Fruit fly (Drosophila melanogaster) whole organism, embryonic: ENCODE data around the gene Nsun5.

Source experiments
- CG10209 ChIP-seq: fragments of 200-800 bp; sonication (Bioruptor generic); optimal IDR thresholded peaks from 3 replicates; lab custom pipeline; 2017; ENCODE audit warnings: missing biosample characterization, mild to moderate bottlenecking, missing genetic modification characterization, missing genetic modification reagents
- CG12104 ChIP-seq: fragments of 200-800 bp; sonication (Bioruptor generic); optimal IDR thresholded peaks from 3 replicates; lab custom pipeline; 2016; ENCODE audit warnings: missing biosample characterization, missing genetic modification characterization
- CG13287 ChIP-seq: fragments of 200-800 bp; sonication (Bioruptor generic); IDR thresholded peaks from 2 replicates; pipeline ENCODE4 v1.3.6; 2022; ENCODE audit warnings: missing biosample characterization, missing genetic modification characterization; ENCODE audit not compliant: partially characterized antibody
- CG13424 ChIP-seq: fragments of 200-800 bp; sonication (Bioruptor generic); optimal IDR thresholded peaks from 2 replicates; lab custom pipeline; 2019; ENCODE audit warnings: missing biosample characterization, mild to moderate bottlenecking, missing genetic modification characterization, moderate library complexity
- CG14014 ChIP-seq: fragments of 200-800 bp; sonication (Bioruptor generic); IDR thresholded peaks from 2 replicates; pipeline ENCODE4 v1.3.6; 2022; ENCODE audit warnings: missing biosample characterization, missing genetic modification characterization
- CG15011 ChIP-seq: fragments of 200-800 bp; sonication (Bioruptor generic); optimal IDR thresholded peaks from 3 replicates; lab custom pipeline; 2018; ENCODE audit warnings: missing biosample characterization, mild to moderate bottlenecking, missing genetic modification characterization
- CG15601 ChIP-seq: fragments of 200-800 bp; sonication (Bioruptor generic); optimal IDR thresholded peaks from 3 replicates; lab custom pipeline; 2019; ENCODE audit warnings: missing biosample characterization, mild to moderate bottlenecking, missing genetic modification characterization, moderate library complexity
- CG2116 ChIP-seq: fragments of 200-800 bp; sonication (Bioruptor generic); optimal IDR thresholded peaks from 3 replicates; lab custom pipeline; 2018; ENCODE audit warnings: missing biosample characterization, mild to moderate bottlenecking, missing genetic modification characterization
- CG2712 ChIP-seq: fragments of 200-800 bp; optimal IDR thresholded peaks from 3 replicates; lab custom pipeline; 2019; ENCODE audit warnings: missing biosample characterization, mild to moderate bottlenecking, missing genetic modification characterization, moderate library complexity
- CG2875 ChIP-seq: fragments of 200-800 bp; sonication (Bioruptor generic); optimal IDR thresholded peaks from 2 replicates; lab custom pipeline; 2017; ENCODE audit warnings: missing biosample characterization, mild to moderate bottlenecking, missing genetic modification characterization, missing genetic modification reagents
- CG31441 ChIP-seq: fragments of 200-800 bp; sonication (Bioruptor generic); IDR thresholded peaks from 2 replicates; pipeline ENCODE4 v1.3.6; 2022; ENCODE audit warnings: missing biosample characterization, missing genetic modification characterization
- CG5180 ChIP-seq: fragments of 200-800 bp; sonication (Bioruptor generic); optimal IDR thresholded peaks from 3 replicates; lab custom pipeline; 2017; ENCODE audit warnings: missing biosample characterization, missing genetic modification characterization, mild to moderate bottlenecking, moderate library complexity, missing genetic modification reagents
- CG7987 ChIP-seq: fragments of 200-800 bp; sonication (Bioruptor generic); optimal IDR thresholded peaks from 2 replicates; lab custom pipeline; 2018; ENCODE audit warnings: missing biosample characterization, mild to moderate bottlenecking, missing genetic modification characterization, moderate library complexity
- CG8388 ChIP-seq: fragments of 200-800 bp; sonication (Bioruptor generic); optimal IDR thresholded peaks from 2 replicates; lab custom pipeline; 2019; ENCODE audit warnings: missing biosample characterization, mild to moderate bottlenecking, missing genetic modification characterization, moderate library complexity
- Camta ChIP-seq: fragments of 200-800 bp; sonication (Bioruptor generic); optimal IDR thresholded peaks from 2 replicates; lab custom pipeline; 2016; ENCODE audit warnings: missing biosample characterization, missing genetic modification characterization
- Doc2 ChIP-seq: fragments of 200-800 bp; sonication (Bioruptor generic); IDR thresholded peaks from 2 replicates; pipeline ENCODE4 v1.3.6; 2022; ENCODE audit warnings: missing biosample characterization, missing genetic modification characterization
- Doc3 ChIP-seq: fragments of 200-800 bp; sonication (Bioruptor generic); IDR thresholded peaks from 3 replicates; pipeline ENCODE4 v1.3.6; 2022; ENCODE audit warnings: missing biosample characterization, missing genetic modification characterization; ENCODE audit not compliant: partially characterized antibody
- Drgx ChIP-seq: fragments of 200-800 bp; sonication (Bioruptor generic); IDR thresholded peaks from 2 replicates; pipeline ENCODE4 v1.3.6; 2022; ENCODE audit warnings: missing biosample characterization, missing genetic modification characterization
- HLH54F ChIP-seq: fragments of 200-800 bp; sonication (Bioruptor generic); optimal IDR thresholded peaks from 3 replicates; lab custom pipeline; 2016; ENCODE audit warnings: missing biosample characterization, missing genetic modification characterization
- Kr ChIP-seq: fragments of 200-800 bp; sonication (Bioruptor generic); optimal IDR thresholded peaks from 2 replicates; lab custom pipeline; 2017; ENCODE audit warnings: missing biosample characterization, mild to moderate bottlenecking, missing genetic modification characterization
- Myb ChIP-seq: fragments of 200-800 bp; sonication (Bioruptor generic); optimal IDR thresholded peaks from 2 replicates; lab custom pipeline; 2016; ENCODE audit warnings: missing biosample characterization, missing genetic modification characterization
- Nf-YB ChIP-seq: fragments of 200-800 bp; sonication (Bioruptor generic); optimal IDR thresholded peaks from 3 replicates; lab custom pipeline; 2019; ENCODE audit warnings: missing biosample characterization, mild to moderate bottlenecking, missing genetic modification characterization, moderate library complexity
- Oli ChIP-seq: fragments of 200-800 bp; sonication (Bioruptor generic); optimal IDR thresholded peaks from 2 replicates; lab custom pipeline; 2018; ENCODE audit warnings: missing biosample characterization, mild to moderate bottlenecking, missing genetic modification characterization, moderate library complexity
- PHDP ChIP-seq: fragments of 200-800 bp; sonication (Bioruptor generic); optimal IDR thresholded peaks from 3 replicates; lab custom pipeline; 2018; ENCODE audit warnings: missing biosample characterization, mild to moderate bottlenecking, missing genetic modification characterization, moderate library complexity
- Poxn ChIP-seq: fragments of 200-800 bp; sonication (Bioruptor generic); IDR thresholded peaks from 2 replicates; pipeline ENCODE4 v1.3.6; 2022; ENCODE audit warnings: missing biosample characterization, missing genetic modification characterization
- Sox102F ChIP-seq: fragments of 200-800 bp; sonication (Bioruptor generic); optimal IDR thresholded peaks from 2 replicates; lab custom pipeline; 2018; ENCODE audit warnings: missing biosample characterization, mild to moderate bottlenecking, missing genetic modification characterization, moderate library complexity
- ap ChIP-seq: fragments of 200-800 bp; sonication (Bioruptor generic); IDR thresholded peaks from 2 replicates; pipeline ENCODE4 v1.3.6; 2022; ENCODE audit warnings: missing biosample characterization, missing genetic modification characterization
- ara ChIP-seq: fragments of 200-800 bp; sonication (Bioruptor generic); IDR thresholded peaks from 2 replicates; pipeline ENCODE4 v1.3.6; 2022; ENCODE audit warnings: missing biosample characterization, missing genetic modification characterization
- ash1 ChIP-seq: fragments of 200-800 bp; sonication (Bioruptor generic); optimal IDR thresholded peaks from 2 replicates; lab custom pipeline; 2018; ENCODE audit warnings: missing biosample characterization, mild to moderate bottlenecking, missing genetic modification characterization
- cas ChIP-seq: fragments of 200-800 bp; sonication (Bioruptor generic); IDR thresholded peaks from 2 replicates; pipeline ENCODE4 v1.3.6; 2022; ENCODE audit warnings: missing biosample characterization, missing genetic modification characterization
- cg ChIP-seq: fragments of 200-800 bp; sonication (Bioruptor generic); optimal IDR thresholded peaks from 3 replicates; lab custom pipeline; 2019; ENCODE audit warnings: missing biosample characterization, mild to moderate bottlenecking, missing genetic modification characterization, moderate library complexity
- dmrt11E ChIP-seq: fragments of 200-800 bp; sonication (Bioruptor generic); optimal IDR thresholded peaks from 3 replicates; lab custom pipeline; 2018; ENCODE audit warnings: missing biosample characterization, mild to moderate bottlenecking, missing genetic modification characterization, moderate library complexity
- dmrt99B ChIP-seq: fragments of 200-800 bp; sonication (Bioruptor generic); optimal IDR thresholded peaks from 2 replicates; lab custom pipeline; 2018; ENCODE audit warnings: missing biosample characterization, mild to moderate bottlenecking, missing genetic modification characterization, moderate library complexity
- en ChIP-seq: fragments of 200-800 bp; sonication (Bioruptor generic); optimal IDR thresholded peaks from 2 replicates; lab custom pipeline; 2016; ENCODE audit warnings: missing biosample characterization, missing genetic modification characterization
- eve ChIP-seq, 2 experiments: fragments of >200 bp; optimal IDR thresholded peaks; 2 replicates each; lab custom pipeline; 2017; ENCODE audit warnings: missing biosample characterization in 2 of 2, missing genetic modification characterization in 2 of 2
- fd102C ChIP-seq: fragments of 200-800 bp; sonication (Bioruptor generic); optimal IDR thresholded peaks from 2 replicates; lab custom pipeline; 2018; ENCODE audit warnings: missing biosample characterization, mild to moderate bottlenecking, missing genetic modification characterization, moderate library complexity
- hb ChIP-seq: fragments of 200-800 bp; sonication (Bioruptor generic); IDR thresholded peaks from 3 replicates; pipeline ENCODE4 v1.3.6; 2022; ENCODE audit warnings: missing biosample characterization, missing genetic modification characterization; ENCODE audit not compliant: partially characterized antibody
- mirr ChIP-seq: fragments of 200-800 bp; sonication (Bioruptor generic); optimal IDR thresholded peaks from 3 replicates; lab custom pipeline; 2018; ENCODE audit warnings: missing biosample characterization, mild to moderate bottlenecking, missing genetic modification characterization
- oc ChIP-seq: fragments of 200-800 bp; sonication (Bioruptor generic); optimal IDR thresholded peaks from 2 replicates; lab custom pipeline; 2018; ENCODE audit warnings: missing biosample characterization, mild to moderate bottlenecking, missing genetic modification characterization, moderate library complexity
- p53 ChIP-seq: fragments of 200-800 bp; sonication (Bioruptor generic); optimal IDR thresholded peaks from 2 replicates; lab custom pipeline; 2016; ENCODE audit warnings: missing biosample characterization, missing genetic modification characterization
- prd ChIP-seq, 3 experiments: fragments of >200 bp in 2 of 3; fragments of 200-800 bp in 1 of 3; sonication (Bioruptor generic) in 1 of 3; optimal IDR thresholded peaks in 2 of 3; IDR thresholded peaks in 1 of 3; 2 replicates in 2 of 3; 3 replicates in 1 of 3; pipeline versions ENCODE4 v1.3.6 to Lab custom; 2017 to 2022; ENCODE audit warnings: missing biosample characterization in 1 of 3, missing genetic modification characterization in 1 of 3
- pros ChIP-seq: fragments of 200-800 bp; sonication (Bioruptor generic); optimal IDR thresholded peaks from 3 replicates; lab custom pipeline; 2019; ENCODE audit warnings: missing biosample characterization, mild to moderate bottlenecking, missing genetic modification characterization, moderate library complexity
- sd ChIP-seq: fragments of 200-800 bp; sonication (Bioruptor generic); optimal IDR thresholded peaks from 3 replicates; lab custom pipeline; 2018; ENCODE audit warnings: missing biosample characterization, mild to moderate bottlenecking, missing genetic modification characterization, moderate library complexity
- sug ChIP-seq: fragments of 200-800 bp; optimal IDR thresholded peaks from 2 replicates; lab custom pipeline; 2019; ENCODE audit warnings: missing biosample characterization, mild to moderate bottlenecking, missing genetic modification characterization, moderate library complexity
- toy ChIP-seq: fragments of 200-800 bp; sonication (Bioruptor generic); IDR thresholded peaks from 2 replicates; pipeline ENCODE4 v1.3.6; 2022; ENCODE audit warnings: missing biosample characterization, missing genetic modification characterization
- wor ChIP-seq: fragments of 200-800 bp; sonication (Bioruptor generic); IDR thresholded peaks from 2 replicates; pipeline ENCODE4 v1.3.6; 2022; ENCODE audit warnings: missing biosample characterization, missing genetic modification characterization
- zen ChIP-seq: fragments of 200-800 bp; sonication (Bioruptor generic); optimal IDR thresholded peaks from 3 replicates; lab custom pipeline; 2018; ENCODE audit warnings: missing biosample characterization, mild to moderate bottlenecking, missing genetic modification characterization, moderate library complexity

Nsun5 gene

dm6 chr3R:19165620-19166055 is 3.5 kb upstream of the Nsun5 start (continued):
- TF ChIP-seq Doc3 (GFP tag; lab: Robert Waterston, UW) (peak; percentile 28; the same call in 1 of the 3 replicates), Drgx (GFP tag; lab: Robert Waterston, UW) (peak; percentile 67), CG2712 (tag; lab: Kevin White, UChicago) (peak; percentile 5), oc (no peak), CG15601 (tag; lab: Kevin White, UChicago) (no peak), pros (GFP tag; lab: Kevin White, UChicago) (no peak), CG13287 (GFP tag; lab: Robert Waterston, UW) (peak; percentile 40)

DNA sequence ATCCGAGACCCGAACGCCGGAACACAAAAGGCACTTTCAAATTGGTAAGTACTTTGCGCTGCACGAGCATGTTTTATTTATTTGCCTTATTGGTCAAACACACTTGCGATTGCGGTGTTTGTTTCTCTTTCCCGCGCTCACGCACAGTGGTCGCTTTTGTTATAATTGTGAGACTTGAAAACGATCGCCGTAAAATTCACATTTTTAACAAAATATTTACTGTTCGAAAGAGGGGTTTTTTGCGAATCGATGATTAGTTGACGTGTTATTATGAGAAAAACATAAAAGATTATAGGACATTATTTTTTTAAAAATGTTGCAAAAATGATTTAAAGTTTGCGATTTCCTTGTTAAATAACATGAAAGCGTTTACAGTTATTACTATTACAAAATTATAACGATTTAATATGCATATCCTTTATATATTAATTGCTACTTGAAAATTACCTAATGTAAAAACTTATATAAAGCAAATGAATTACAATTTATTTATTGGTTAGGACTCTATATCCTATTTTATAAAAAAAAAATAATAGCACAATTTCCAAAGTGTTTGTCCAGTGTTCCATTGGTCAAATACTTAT is 2.9 kb upstream of the Nsun5 start:
- no peak for TF ChIP-seq eve (GFP tag; optimal IDR thresholded peaks at IDR 0.05; lab: Kevin White, UChicago)
- TF ChIP-seq CG2116 (GFP tag; lab: Kevin White, UChicago): peak; percentile 2
- no peak for TF ChIP-seq Camta (GFP tag; lab: Kevin White, UChicago)
- no peak for TF ChIP-seq cg
- TF ChIP-seq p53: no peak
- TF ChIP-seq toy (GFP tag; lab: Robert Waterston, UW): no peak
- TF ChIP-seq mirr (GFP tag; lab: Kevin White, UChicago): no peak
- peak; percentile 62 for TF ChIP-seq dmrt99B (tag; lab: Kevin White, UChicago)
- no peak for TF ChIP-seq CG2875 (GFP tag; lab: Kevin White, UChicago)
- no peak for TF ChIP-seq Poxn (GFP tag; lab: Robert Waterston, UW)
- TF ChIP-seq fd102C: no peak
- TF ChIP-seq CG5180 (GFP tag; lab: Kevin White, UChicago): no peak
- no peak for TF ChIP-seq zen
- no peak for TF ChIP-seq ara (GFP tag; lab: Robert Waterston, UW)
- no peak for TF ChIP-seq hb (GFP tag; lab: Robert Waterston, UW)
- no peak for TF ChIP-seq en (GFP tag; lab: Kevin White, UChicago)
- no peak for TF ChIP-seq wor
- peak; percentile 45 for TF ChIP-seq Sox102F (GFP tag; lab: Kevin White, UChicago)
- no peak for TF ChIP-seq Kr (GFP tag; lab: Kevin White, UChicago)
- no peak for TF ChIP-seq sd (tag; lab: Kevin White, UChicago)
- no peak for TF ChIP-seq Doc2 (GFP tag; lab: Robert Waterston, UW)
- no peak for TF ChIP-seq CG8388 (GFP tag; lab: Kevin White, UChicago)
- TF ChIP-seq Doc3 (GFP tag; lab: Robert Waterston, UW): no peak
- TF ChIP-seq CG14014 (GFP tag; lab: Robert Waterston, UW): peak; percentile 12; the same call in 1 of the 2 replicates
- no peak for TF ChIP-seq cas (GFP tag; lab: Robert Waterston, UW)
- peak; percentile 51 for TF ChIP-seq CG10209 (GFP tag; lab: Kevin White, UChicago)
- peak; percentile 28 for TF ChIP-seq HLH54F
- TF ChIP-seq CG7987 (GFP tag; lab: Kevin White, UChicago): no peak
- peak; percentile 62 for TF ChIP-seq CG31441 (GFP tag; lab: Robert Waterston, UW)
- TF ChIP-seq PHDP: peak; percentile 35
- peak; percentile 45 for TF ChIP-seq dmrt11E (tag; lab: Kevin White, UChicago)
- TF ChIP-seq CG13424: peak; percentile 57
- TF ChIP-seq CG12104 (GFP tag; lab: Kevin White, UChicago): no peak
- peak; percentile 2 for TF ChIP-seq Nf-YB (GFP tag; lab: Kevin White, UChicago)
- no peak for TF ChIP-seq Myb (GFP tag; lab: Kevin White, UChicago)
- no peak for TF ChIP-seq ash1 (GFP tag; lab: Kevin White, UChicago)
- TF ChIP-seq CG15011 (GFP tag; lab: Kevin White, UChicago): no peak
- TF ChIP-seq Oli (tag; lab: Kevin White, UChicago): peak; percentile 64
- TF ChIP-seq prd (optimal IDR thresholded peaks at IDR 0.05; lab: Kevin White, UChicago): no peak
- peak; percentile 52; the same call in 2 of the 3 replicates for TF ChIP-seq prd (GFP tag; IDR thresholded peaks at IDR 0.05; lab: Robert Waterston, UW)
- no peak for TF ChIP-seq ap
- no peak for TF ChIP-seq sug
